Fruit fly (Drosophila melanogaster): Measurements from ENCODE around the gene Alms1a.

The Alms1a gene

DNA sequence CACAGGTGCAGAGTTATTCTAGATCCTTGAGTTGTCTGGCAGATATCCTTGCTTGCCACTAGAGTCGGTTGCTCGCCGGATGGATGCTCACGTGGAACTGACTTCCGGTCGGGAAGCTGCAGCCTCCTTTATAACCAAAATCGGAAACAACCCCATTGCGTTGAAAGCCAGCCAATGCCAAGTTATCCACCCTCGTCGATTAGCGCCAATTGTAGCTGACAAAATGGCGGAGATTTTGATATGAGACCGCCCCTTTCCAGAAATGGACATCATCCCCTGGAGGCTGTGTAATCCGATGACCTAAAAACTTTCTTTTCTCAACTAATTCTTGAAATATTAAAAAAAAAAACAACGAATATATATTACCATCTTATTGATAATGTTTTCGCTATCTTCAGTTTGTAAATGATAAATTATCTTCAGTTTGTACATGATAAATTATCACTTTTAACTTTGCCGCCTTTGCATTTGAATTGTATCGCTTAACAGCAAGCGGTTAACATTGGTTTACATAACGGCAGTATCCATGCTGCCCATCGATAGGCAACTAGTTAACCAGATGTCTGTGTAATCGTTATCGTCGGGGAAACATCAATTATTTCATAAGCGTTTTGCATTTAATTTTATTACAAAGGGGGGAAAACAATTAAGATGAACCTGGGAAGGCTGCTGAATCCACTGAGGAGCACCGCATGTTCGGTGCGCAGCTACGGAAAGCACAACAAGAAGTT is 11.7 kb upstream of the Alms1a start, which contains the start of the genes HLH4C and mRpL30:
TSS of gene HLH4C (minus strand) at position 99 of the 731 bp plus-strand sequence.
TSS of gene mRpL30 (plus strand) at position 556 of the 731 bp plus-strand sequence.
- no peak for TF ChIP-seq CG9139 (GFP tag; optimal IDR thresholded peaks at IDR 0.05)
- peak; percentile 99 for TF ChIP-seq CG6808 (GFP tag; optimal IDR thresholded peaks at IDR 0.05)
- no peak for TF ChIP-seq Met (GFP tag; optimal IDR thresholded peaks at IDR 0.05)
- no peak for TF ChIP-seq dsx (GFP tag; optimal IDR thresholded peaks at IDR 0.05; ENCODE audit: poor library complexity, severe bottlenecking)
- TF ChIP-seq fd59A (GFP tag; optimal IDR thresholded peaks at IDR 0.05) = no peak
- no peak for TF ChIP-seq Sox15 (GFP tag; optimal IDR thresholded peaks at IDR 0.05)

dm6 chrX:4644768-4645167 is 9.0 kb upstream of the Alms1a start, which contains the start of gene CG3062:
Gene CG3062 (minus strand): TSS chrX:4644868.
- TF ChIP-seq Blimp-1 (GFP tag; optimal IDR thresholded peaks at IDR 0.05) (no peak), Eip78C (GFP tag) (no peak), lz (GFP tag; optimal IDR thresholded peaks at IDR 0.05) (no peak), CG9139 (GFP tag; optimal IDR thresholded peaks at IDR 0.05) (no peak), pdm3 (GFP tag; optimal IDR thresholded peaks at IDR 0.05) (no peak)

DNA sequence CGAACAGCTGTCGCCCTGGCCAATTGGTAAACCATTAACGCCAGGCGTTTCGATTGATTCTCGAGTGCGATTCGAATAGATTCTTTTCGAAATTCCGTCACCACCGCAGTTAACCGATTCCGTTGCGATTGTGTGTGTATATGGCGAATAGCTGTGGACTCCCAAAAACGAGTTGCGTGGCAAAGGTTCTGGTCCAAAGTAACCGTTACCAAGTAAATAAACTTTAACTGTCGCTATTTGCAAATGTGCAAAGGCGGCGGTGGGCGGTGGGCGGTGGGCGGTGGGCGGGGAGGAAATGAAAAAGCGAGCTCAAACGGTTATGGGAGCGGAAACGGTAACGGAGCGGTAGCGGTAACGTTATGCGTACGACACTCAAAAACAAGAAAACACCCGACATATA is 8.1 kb upstream of the Alms1a start, which contains the start of gene CG3081:
TSS of gene CG3081 (minus strand) at position 101 of the 400 bp plus-strand sequence.
- no peak for TF ChIP-seq CG6276 (GFP tag; optimal IDR thresholded peaks at IDR 0.05)
- no peak for TF ChIP-seq CG11762 (GFP tag; optimal IDR thresholded peaks at IDR 0.05; ENCODE audit: insufficient read depth)
- no peak for TF ChIP-seq CG3032 (tag; optimal IDR thresholded peaks at IDR 0.05)
- no peak for TF ChIP-seq fd59A (GFP tag; optimal IDR thresholded peaks at IDR 0.05)
- TF ChIP-seq fkh (GFP tag; optimal IDR thresholded peaks at IDR 0.05) = no peak
- no peak for TF ChIP-seq net (GFP tag; optimal IDR thresholded peaks at IDR 0.05)
- TF ChIP-seq Sox14 (GFP tag; optimal IDR thresholded peaks at IDR 0.05) = no peak
- TF ChIP-seq Hr39 (GFP tag; optimal IDR thresholded peaks at IDR 0.05) = no peak
- TF ChIP-seq cyc (GFP tag; optimal IDR thresholded peaks at IDR 0.05) = no peak
- TF ChIP-seq Blimp-1 (GFP tag; optimal IDR thresholded peaks at IDR 0.05) = no peak
- TF ChIP-seq CG8119 (GFP tag; IDR thresholded peaks at IDR 0.05) = no peak
- TF ChIP-seq CG4318 (GFP tag; optimal IDR thresholded peaks at IDR 0.05) = no peak
- no peak for TF ChIP-seq dsx (GFP tag; optimal IDR thresholded peaks at IDR 0.05; ENCODE audit: poor library complexity, severe bottlenecking)
- TF ChIP-seq CG10631 (GFP tag; optimal IDR thresholded peaks at IDR 0.05) = no peak
- no peak for TF ChIP-seq CG10669 (GFP tag; optimal IDR thresholded peaks at IDR 0.05)
- TF ChIP-seq CG32006 (GFP tag; optimal IDR thresholded peaks at IDR 0.05) = no peak
- TF ChIP-seq Lpt (GFP tag; optimal IDR thresholded peaks at IDR 0.05) = no peak
- TF ChIP-seq Eip78C (GFP tag) = no peak

DNA sequence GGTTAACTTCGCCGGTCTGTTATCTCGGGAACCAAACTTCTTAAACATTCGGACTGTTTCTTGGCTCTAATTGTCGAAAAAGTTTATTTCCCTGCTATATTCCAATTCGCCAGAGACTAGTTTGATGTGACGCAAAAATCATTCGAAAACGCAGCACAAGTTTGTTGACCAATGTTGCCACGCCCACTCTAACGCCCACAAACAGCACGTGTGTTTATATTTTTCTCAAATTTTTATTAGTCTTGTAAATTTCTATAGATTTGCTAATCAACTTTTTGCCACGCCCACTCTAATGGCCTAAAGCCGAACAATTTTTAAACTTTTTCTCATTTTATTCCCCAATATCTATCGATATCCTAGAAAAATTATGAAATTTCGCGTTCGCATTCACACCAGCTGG is 5.0 kb downstream of the Alms1a start, which contains the start of gene Alms1b:
TSS of gene Alms1b (minus strand) at position 101 of the 400 bp plus-strand sequence.
- no peak for TF ChIP-seq CG31627 (GFP tag; optimal IDR thresholded peaks at IDR 0.05)
- TF ChIP-seq CG15336 (GFP tag; IDR thresholded peaks at IDR 0.05) = no peak
- TF ChIP-seq CG3032 (tag; optimal IDR thresholded peaks at IDR 0.05) = no peak
- TF ChIP-seq CG32006 (GFP tag; optimal IDR thresholded peaks at IDR 0.05) = no peak
- no peak for TF ChIP-seq eg (GFP tag; IDR thresholded peaks at IDR 0.05)
- TF ChIP-seq Sox15 (GFP tag; optimal IDR thresholded peaks at IDR 0.05) = no peak
- TF ChIP-seq Eip93F (GFP tag; optimal IDR thresholded peaks at IDR 0.05) = no peak
- TF ChIP-seq lz (GFP tag; optimal IDR thresholded peaks at IDR 0.05) = no peak
- no peak for TF ChIP-seq achi (GFP tag; optimal IDR thresholded peaks at IDR 0.05)
- TF ChIP-seq Met (GFP tag; optimal IDR thresholded peaks at IDR 0.05) = no peak
- TF ChIP-seq OdsH (GFP tag; optimal IDR thresholded peaks at IDR 0.05) = no peak
- no peak for TF ChIP-seq CG34406 (GFP tag; optimal IDR thresholded peaks at IDR 0.05)
- no peak for TF ChIP-seq Hr39 (GFP tag; optimal IDR thresholded peaks at IDR 0.05)
- TF ChIP-seq CG6808 (GFP tag; optimal IDR thresholded peaks at IDR 0.05) = no peak
- TF ChIP-seq Blimp-1 (GFP tag; optimal IDR thresholded peaks at IDR 0.05) = no peak
- TF ChIP-seq fd59A (GFP tag; optimal IDR thresholded peaks at IDR 0.05) = no peak
- no peak for TF ChIP-seq Gug (GFP tag; IDR thresholded peaks at IDR 0.05)
- TF ChIP-seq net (GFP tag; optimal IDR thresholded peaks at IDR 0.05) = no peak
- TF ChIP-seq esn (GFP tag; optimal IDR thresholded peaks at IDR 0.05) = no peak
- TF ChIP-seq CG8119 (GFP tag; IDR thresholded peaks at IDR 0.05) = no peak

Data from whole organism, prepupa.